Worm (Caenorhabditis elegans): Measurements from ENCODE around the gene F58H1.7.

Gene F58H1.7

ce11 chrV:12002866-12003485, 38.4 kb upstream of the F58H1.7 start, which contains the start of gene cpr-9:
Gene cpr-9, plus strand, starts transcription at chrV:12003053.
- peak; percentile 54; the same call in 1 of the 2 replicates for TF ChIP-seq let-526 (GFP tag; IDR thresholded peaks at IDR 0.05)
- TF ChIP-seq dpff-1 (tag; optimal IDR thresholded peaks at IDR 0.05) = no peak
- TF ChIP-seq ztf-22 (GFP tag; optimal IDR thresholded peaks at IDR 0.05) = peak; percentile 8
- peak; percentile 22 for TF ChIP-seq ets-4 (GFP tag; optimal IDR thresholded peaks at IDR 0.05)
- no peak for TF ChIP-seq unc-130 (GFP tag; optimal IDR thresholded peaks at IDR 0.05)
- TF ChIP-seq lir-1 (GFP tag; conservative IDR thresholded peaks at IDR 0.05) = no peak
- TF ChIP-seq ekl-4 (GFP tag; IDR thresholded peaks at IDR 0.05) = peak; percentile 40; the same call in 1 of the 2 replicates
- TF ChIP-seq ZK185.1 (tag; optimal IDR thresholded peaks at IDR 0.05; ENCODE audit: poor library complexity, severe bottlenecking) = peak; percentile 13
- no peak for TF ChIP-seq hlh-12 (tag; optimal IDR thresholded peaks at IDR 0.05)
- TF ChIP-seq mel-28 (tag; optimal IDR thresholded peaks at IDR 0.05; ENCODE audit: borderline replicate concordance) = no peak
- peak; percentile 21 for TF ChIP-seq nhr-80 (tag; optimal IDR thresholded peaks at IDR 0.05)
- TF ChIP-seq nhr-27 (tag; optimal IDR thresholded peaks at IDR 0.05) = no peak
- TF ChIP-seq F33H1.4 (GFP tag; IDR thresholded peaks at IDR 0.05) = no peak
- TF ChIP-seq lin-54 (GFP tag; optimal IDR thresholded peaks at IDR 0.05) = peak; percentile 13
- TF ChIP-seq tbp1 (GFP tag; optimal IDR thresholded peaks at IDR 0.05) = peak; percentile 1
- TF ChIP-seq hmg-1.2 (GFP tag; IDR thresholded peaks at IDR 0.05) = 0 out of 2 replicates have a peak, but pooled peaks have one; percentile 6
- TF ChIP-seq Y53G8AR.9 (GFP tag; conservative IDR thresholded peaks at IDR 0.05) = 0 out of 2 replicates have a peak, but pooled peaks have one; percentile 11
- TF ChIP-seq efl-1 (GFP tag; optimal IDR thresholded peaks at IDR 0.05) = no peak
- no peak for TF ChIP-seq cebp-1 (GFP tag; IDR thresholded peaks at IDR 0.05)
- peak; percentile 24 for TF ChIP-seq cebp-1 (tag; optimal IDR thresholded peaks at IDR 0.05)
- peak; percentile 10; the same call in 1 of the 2 replicates for TF ChIP-seq B0336.3 (GFP tag; IDR thresholded peaks at IDR 0.05)
- TF ChIP-seq dpl-1 (GFP tag; optimal IDR thresholded peaks at IDR 0.05) = no peak
- peak; percentile 10 for TF ChIP-seq lin-40 (tag; optimal IDR thresholded peaks at IDR 0.05)
- TF ChIP-seq K11D2.4 (GFP tag; IDR thresholded peaks at IDR 0.05) = no peak

- TF ChIP-seq F52B5.7 (tag; optimal IDR thresholded peaks at IDR 0.05) (peak; percentile 85), pha-4 (tag; optimal IDR thresholded peaks at IDR 0.05) (no peak), nhr-179 (tag; optimal IDR thresholded peaks at IDR 0.05) (peak; percentile 61), nhr-27 (tag; optimal IDR thresholded peaks at IDR 0.05) (peak; percentile 81), lin-35 (GFP tag; optimal IDR thresholded peaks at IDR 0.05) (peak in 1 of 3 experiments; percentile 85), dox-1 (GFP tag; IDR thresholded peaks at IDR 0.05) (peak; percentile 82), F57C9.4 (tag; optimal IDR thresholded peaks at IDR 0.05) (no peak), F22D6.2 (tag; optimal IDR thresholded peaks at IDR 0.05) (peak; percentile 23), attf-6 (GFP tag; IDR thresholded peaks at IDR 0.05) (no peak; the same call in 1 of the 2 replicates), egl-44 (GFP tag; IDR thresholded peaks at IDR 0.05) (peak; percentile 90), fkh-3 (tag; optimal IDR thresholded peaks at IDR 0.05) (peak; percentile 95), Y95B8A.8 (GFP tag; IDR thresholded peaks at IDR 0.05) (peak; percentile 54; the same call in 1 of the 2 replicates), snpc-4 (GFP tag; optimal IDR thresholded peaks at IDR 0.05) (no peak), snpc-4 (tag; optimal IDR thresholded peaks at IDR 0.05) (peak; percentile 42 to 87 (median 76)), lir-1 (GFP tag; conservative IDR thresholded peaks at IDR 0.05) (peak; percentile 59; the same call in 1 of the 2 replicates), F37B4.10 (GFP tag; IDR thresholded peaks at IDR 0.05) (no peak), nhr-120 (GFP tag; IDR thresholded peaks at IDR 0.05) (0 out of 2 replicates have a peak, but pooled peaks have one; percentile 67), T26A5.8 (tag; optimal IDR thresholded peaks at IDR 0.05) (peak; percentile 83), lsl-1 (GFP tag; optimal IDR thresholded peaks at IDR 0.05) (peak; percentile 54), mxl-1 (tag; optimal IDR thresholded peaks at IDR 0.05) (peak; percentile 73), F55B11.4 (tag; optimal IDR thresholded peaks at IDR 0.05; ENCODE audit: borderline replicate concordance, insufficient read depth) (no peak), K12H6.12 (tag; optimal IDR thresholded peaks at IDR 0.05) (peak; percentile 70), ceh-79 (tag; optimal IDR thresholded peaks at IDR 0.05) (no peak), mel-28 (tag; optimal IDR thresholded peaks at IDR 0.05; ENCODE audit: borderline replicate concordance) (no peak), T07F8.4 (tag; optimal IDR thresholded peaks at IDR 0.05) (peak; percentile 76), let-526 (GFP tag; IDR thresholded peaks at IDR 0.05) (peak; percentile 77)
These were observed 37.3 kb upstream of the F58H1.7 start, which contains the start of gene gcy-33 for ce11 chrV:12001747-12002456. Gene gcy-33, minus strand, starts transcription at chrV:12001797.
